Fruit fly (Drosophila melanogaster) whole organism, pupa: ENCODE measurements around the gene CG3345.

ENCODE experiments used
- CG10348 ChIP-seq: fragments of 200-800 bp; sonication (Bioruptor generic); IDR thresholded peaks from 2 replicates; pipeline ENCODE4 v1.3.6; 2022; ENCODE audit warnings: missing biosample characterization, missing genetic modification characterization
- CG12605 ChIP-seq: fragments of 200-800 bp; sonication (Bioruptor generic); IDR thresholded peaks from 2 replicates; pipeline ENCODE4 v1.3.6; 2022; ENCODE audit warnings: missing biosample characterization, missing genetic modification characterization
- CG13204 ChIP-seq: fragments of 200-800 bp; sonication (Bioruptor generic); optimal IDR thresholded peaks from 2 replicates; lab custom pipeline; 2018; ENCODE audit warnings: missing biosample characterization, mild to moderate bottlenecking, missing genetic modification characterization, moderate library complexity
- CG14655 ChIP-seq: fragments of 200-800 bp; sonication (Bioruptor generic); optimal IDR thresholded peaks from 3 replicates; lab custom pipeline; 2017; ENCODE audit warnings: mild to moderate bottlenecking, missing biosample characterization, missing genetic modification reagents, missing genetic modification characterization
- CG15710 ChIP-seq: fragments of 200-800 bp; sonication (Bioruptor generic); optimal IDR thresholded peaks from 2 replicates; lab custom pipeline; 2018; ENCODE audit warnings: missing biosample characterization, mild to moderate bottlenecking, missing genetic modification characterization, moderate library complexity
- CG17806 ChIP-seq: fragments of 200-800 bp; sonication (Bioruptor generic); optimal IDR thresholded peaks from 2 replicates; lab custom pipeline; 2018; ENCODE audit warnings: missing biosample characterization, mild to moderate bottlenecking, missing genetic modification characterization, moderate library complexity
- CG32121 ChIP-seq: fragments of 200-800 bp; sonication (Bioruptor generic); IDR thresholded peaks from 2 replicates; pipeline ENCODE4 v1.3.6; 2022; ENCODE audit warnings: missing biosample characterization, missing genetic modification characterization
- CG34367 ChIP-seq: fragments of 200-800 bp; sonication (Bioruptor generic); optimal IDR thresholded peaks from 2 replicates; lab custom pipeline; 2018; ENCODE audit warnings: missing biosample characterization, mild to moderate bottlenecking, missing genetic modification characterization
- CG4496 ChIP-seq: fragments of 200-800 bp; sonication (Bioruptor generic); IDR thresholded peaks from 3 replicates; pipeline ENCODE4 v1.3.6; 2022; ENCODE audit warnings: missing biosample characterization, missing genetic modification characterization
- CG8159 ChIP-seq: fragments of 200-800 bp; sonication (Bioruptor generic); optimal IDR thresholded peaks from 3 replicates; lab custom pipeline; 2018; ENCODE audit warnings: missing biosample characterization, mild to moderate bottlenecking, missing genetic modification characterization, moderate library complexity
- CG8301 ChIP-seq: fragments of 200-800 bp; sonication (Bioruptor generic); optimal IDR thresholded peaks from 2 replicates; lab custom pipeline; 2018; ENCODE audit warnings: missing biosample characterization, mild to moderate bottlenecking, missing genetic modification characterization
- CG9948 ChIP-seq: fragments of 200-800 bp; sonication (Bioruptor generic); optimal IDR thresholded peaks from 2 replicates; lab custom pipeline; 2018; ENCODE audit warnings: missing biosample characterization, mild to moderate bottlenecking, missing genetic modification characterization, moderate library complexity
- D1 ChIP-seq: fragments of 200-800 bp; sonication (Bioruptor generic); optimal IDR thresholded peaks from 2 replicates; lab custom pipeline; 2018; ENCODE audit warnings: missing biosample characterization, mild to moderate bottlenecking, missing genetic modification characterization, moderate library complexity
- EcR ChIP-seq: fragments of 200-800 bp; sonication (Bioruptor generic); optimal IDR thresholded peaks from 3 replicates; lab custom pipeline; 2019; ENCODE audit warnings: missing biosample characterization, missing genetic modification characterization, mild to moderate bottlenecking, moderate library complexity, missing genetic modification reagents
- Ets98B ChIP-seq: fragments of 200-800 bp; sonication (Bioruptor generic); IDR thresholded peaks from 2 replicates; pipeline ENCODE4 v1.3.6; 2022; ENCODE audit warnings: missing biosample characterization, missing genetic modification characterization
- Pif1A ChIP-seq: fragments of 200-800 bp; sonication (Bioruptor generic); optimal IDR thresholded peaks from 3 replicates; lab custom pipeline; 2016; ENCODE audit warnings: missing biosample characterization, missing genetic modification characterization
- Pif1B ChIP-seq: fragments of 200-800 bp; sonication (Bioruptor generic); optimal IDR thresholded peaks from 3 replicates; lab custom pipeline; 2016; ENCODE audit warnings: missing biosample characterization, missing genetic modification characterization
- Snoo ChIP-seq: fragments of 200-800 bp; sonication (Bioruptor generic); optimal IDR thresholded peaks from 3 replicates; lab custom pipeline; 2017; ENCODE audit warnings: missing biosample characterization, mild to moderate bottlenecking, missing genetic modification characterization, inconsistent platforms
- fd96Ca ChIP-seq: fragments of 200-800 bp; sonication (Bioruptor generic); IDR thresholded peaks from 3 replicates; pipeline ENCODE4 v1.3.6; 2022; ENCODE audit warnings: missing biosample characterization, missing genetic modification characterization
- gl ChIP-seq: fragments of 200-800 bp; sonication (Bioruptor generic); optimal IDR thresholded peaks from 2 replicates; lab custom pipeline; 2018; ENCODE audit warnings: missing biosample characterization, mild to moderate bottlenecking, missing genetic modification characterization
- rn ChIP-seq: fragments of 200-800 bp; sonication (Bioruptor generic); IDR thresholded peaks from 2 replicates; pipeline ENCODE4 v1.3.6; 2022; ENCODE audit warnings: missing biosample characterization, missing genetic modification characterization

The CG3345 gene

DNA sequence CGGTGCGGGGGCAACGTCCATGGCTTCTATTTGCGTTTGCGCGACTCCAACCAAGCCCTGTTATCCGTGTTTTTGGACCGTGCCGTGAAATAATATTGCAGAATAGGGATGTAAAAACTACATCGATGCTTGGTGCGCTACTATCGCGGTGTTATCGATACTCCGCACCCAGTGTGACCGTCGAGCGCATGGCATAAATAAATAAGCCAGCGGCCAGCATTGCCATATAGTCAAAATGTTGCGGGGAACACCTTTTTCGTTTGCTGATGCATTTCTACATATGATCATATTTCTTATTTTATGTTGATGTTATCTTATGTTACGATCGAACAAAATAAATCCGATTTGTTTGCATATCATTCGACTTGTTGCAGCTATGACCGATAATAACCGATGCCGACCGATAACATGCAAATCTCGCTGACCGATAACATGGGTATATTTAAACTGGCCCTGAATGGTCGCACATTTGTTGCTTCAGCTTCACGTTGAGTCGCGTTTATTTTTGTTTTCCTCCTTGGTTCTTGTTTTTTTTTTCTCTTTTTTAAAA, 8.3 kb downstream of the CG3345 start, which contains the start of gene smo:
TSS of gene smo (plus strand) at position 461 of the 550 bp plus-strand sequence.
- peak; percentile 27 for TF ChIP-seq EcR (GFP tag; lab: Kevin White, UChicago)
- TF ChIP-seq CG12605 (GFP tag; lab: Robert Waterston, UW) = no peak
- no peak for TF ChIP-seq CG34367 (tag; lab: Kevin White, UChicago)

DNA sequence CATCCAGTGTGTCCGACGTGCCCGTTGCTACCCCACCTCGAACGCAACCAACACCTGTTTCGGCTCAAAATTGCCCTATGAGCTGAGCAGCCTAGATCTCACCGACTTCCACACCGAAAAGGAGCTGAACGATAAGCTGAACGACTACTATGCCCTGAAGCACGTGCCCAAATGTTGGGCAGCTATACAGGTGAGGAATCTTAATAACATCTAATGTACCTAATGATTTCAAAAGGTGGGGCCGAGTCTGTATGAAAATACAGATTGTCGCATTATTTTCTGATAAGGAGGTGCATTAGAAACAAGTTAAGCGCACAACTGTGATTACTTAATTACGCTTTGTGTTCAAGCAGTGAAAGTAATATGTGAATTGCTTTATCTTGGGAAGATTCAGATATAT, 9.2 kb downstream of the CG3345 start, which contains the start of gene CG17078:
TSS of gene CG17078 (minus strand) at position 101 of the 400 bp plus-strand sequence.
- TF ChIP-seq CG13204 (GFP tag; lab: Kevin White, UChicago) = no peak
- TF ChIP-seq, all 21 proteins: peak for 0

DNA sequence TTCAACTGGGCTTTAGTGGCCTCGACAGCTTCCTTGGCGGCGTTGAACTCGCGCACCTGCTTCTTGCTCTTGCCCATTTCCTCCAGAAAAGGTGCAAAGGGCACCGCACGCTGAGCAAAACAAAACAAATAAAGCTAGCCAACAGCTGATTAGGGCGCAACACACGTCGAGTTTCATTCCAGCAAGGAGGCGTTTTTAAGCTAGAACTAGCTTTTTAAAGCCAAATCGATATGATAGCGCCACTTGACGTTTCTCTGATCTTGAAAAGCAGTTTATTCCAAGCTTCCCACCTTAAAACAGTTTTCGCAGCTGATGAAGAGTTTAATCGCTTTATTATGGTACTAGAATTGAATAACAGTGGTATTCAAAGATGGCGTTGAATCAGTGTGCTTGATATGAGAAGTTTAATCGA, 14.2 kb downstream of the CG3345 start, which contains the start of gene CG11601:
TSS of gene CG11601 (minus strand) at position 199 of the 412 bp plus-strand sequence.
- TF ChIP-seq CG10348 (GFP tag; lab: Robert Waterston, UW) (no peak), CG14655 (GFP tag; lab: Kevin White, UChicago) (no peak), EcR (GFP tag; lab: Kevin White, UChicago) (peak; percentile 89), CG32121 (GFP tag; lab: Robert Waterston, UW) (0 out of 2 replicates have a peak, but pooled peaks have one; percentile 31), CG4496 (peak; percentile 66), Ets98B (GFP tag; lab: Robert Waterston, UW) (peak; percentile 43; the same call in 1 of the 2 replicates), CG15710 (tag; lab: Kevin White, UChicago) (peak; percentile 20), CG17806 (tag; lab: Kevin White, UChicago) (peak; percentile 10), CG34367 (tag; lab: Kevin White, UChicago) (peak; percentile 18), Snoo (tag; lab: Kevin White, UChicago) (peak; percentile 18), gl (peak; percentile 48), rn (GFP tag; lab: Robert Waterston, UW) (no peak), fd96Ca (peak; percentile 59; the same call in 1 of the 3 replicates)

DNA sequence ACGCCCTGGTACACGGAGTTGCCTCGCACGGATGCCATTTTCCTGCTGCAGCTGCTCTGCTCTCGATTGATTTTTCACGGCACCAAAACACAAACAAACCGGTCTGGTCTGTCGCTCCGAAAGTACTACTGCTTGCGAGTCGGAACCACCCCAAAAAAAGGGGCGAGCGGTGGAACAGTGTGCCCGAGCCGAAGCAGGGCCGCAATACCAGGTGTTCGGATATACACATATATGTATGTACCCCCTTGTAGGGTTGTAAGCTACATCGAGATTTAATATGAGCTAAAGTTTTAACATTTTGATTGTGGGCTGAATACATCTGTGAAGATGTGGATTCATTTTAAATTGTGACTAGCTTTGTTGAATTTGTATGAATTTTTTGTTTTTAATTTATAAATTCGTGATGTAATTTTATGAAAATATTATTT, 16.7 kb downstream of the CG3345 start:
- TF ChIP-seq Pif1B (GFP tag; lab: Kevin White, UChicago) = no peak
- TF ChIP-seq CG9948 (tag; lab: Kevin White, UChicago) = peak; percentile 41
- TF ChIP-seq CG8159 (tag; lab: Kevin White, UChicago) = peak; percentile 48
- TF ChIP-seq rn (GFP tag; lab: Robert Waterston, UW) = no peak
- TF ChIP-seq EcR (GFP tag; lab: Kevin White, UChicago) = no peak
- no peak for TF ChIP-seq gl
- TF ChIP-seq CG12605 (GFP tag; lab: Robert Waterston, UW) = peak; percentile 26; the same call in 1 of the 2 replicates
- TF ChIP-seq CG34367 (tag; lab: Kevin White, UChicago) = no peak
- no peak for TF ChIP-seq CG10348 (GFP tag; lab: Robert Waterston, UW)
- TF ChIP-seq CG32121 (GFP tag; lab: Robert Waterston, UW) = no peak
- peak; percentile 28 for TF ChIP-seq Ets98B (GFP tag; lab: Robert Waterston, UW)
- peak; percentile 49 for TF ChIP-seq Snoo (tag; lab: Kevin White, UChicago)
- no peak for TF ChIP-seq fd96Ca
- no peak for TF ChIP-seq D1 (tag; lab: Kevin White, UChicago)
- no peak for TF ChIP-seq Pif1A (GFP tag; lab: Kevin White, UChicago)
- no peak for TF ChIP-seq CG17806 (tag; lab: Kevin White, UChicago)
- TF ChIP-seq CG4496 = peak; percentile 79
- TF ChIP-seq, all 21 proteins: peak for 6

DNA sequence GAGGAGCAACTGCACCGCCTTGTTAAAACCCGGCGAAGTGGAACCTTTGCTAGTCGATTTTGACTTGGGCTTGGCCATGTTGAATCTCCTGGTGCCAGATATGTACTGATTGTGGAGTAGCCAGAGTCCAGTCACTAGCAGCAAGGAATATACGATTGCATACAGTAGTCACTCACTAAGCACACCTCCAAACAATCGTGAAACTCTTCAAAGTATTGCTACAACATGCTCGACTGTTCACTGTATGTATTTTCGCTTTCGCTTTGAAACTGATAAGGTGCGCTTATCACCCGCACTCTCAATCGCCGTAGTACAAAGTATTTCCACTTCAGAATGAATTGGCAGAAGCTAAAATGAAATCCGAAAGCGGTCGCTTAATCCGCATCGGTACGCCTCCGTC, 17.5 kb downstream of the CG3345 start:
- TF ChIP-seq CG14655 (GFP tag; lab: Kevin White, UChicago) = no peak
- peak; percentile 59 for TF ChIP-seq CG13204 (GFP tag; lab: Kevin White, UChicago)
- TF ChIP-seq CG10348 (GFP tag; lab: Robert Waterston, UW) = no peak
- peak; percentile 70 for TF ChIP-seq CG8159 (tag; lab: Kevin White, UChicago)
- peak; percentile 32 for TF ChIP-seq CG9948 (tag; lab: Kevin White, UChicago)
- TF ChIP-seq D1 (tag; lab: Kevin White, UChicago) = no peak
- TF ChIP-seq CG12605 (GFP tag; lab: Robert Waterston, UW) = peak; percentile 61
- TF ChIP-seq Pif1A (GFP tag; lab: Kevin White, UChicago) = peak; percentile 73
- TF ChIP-seq CG32121 (GFP tag; lab: Robert Waterston, UW) = peak; percentile 49
- peak; percentile 60; the same call in 2 of the 3 replicates for TF ChIP-seq fd96Ca
- peak; percentile 56 for TF ChIP-seq CG17806 (tag; lab: Kevin White, UChicago)
- peak; percentile 79 for TF ChIP-seq Ets98B (GFP tag; lab: Robert Waterston, UW)
- TF ChIP-seq rn (GFP tag; lab: Robert Waterston, UW) = no peak
- TF ChIP-seq gl = peak; percentile 77
- peak; percentile 52 for TF ChIP-seq CG15710 (tag; lab: Kevin White, UChicago)
- TF ChIP-seq Pif1B (GFP tag; lab: Kevin White, UChicago) = peak; percentile 64
- TF ChIP-seq CG34367 (tag; lab: Kevin White, UChicago) = peak; percentile 38
- peak; percentile 20 for TF ChIP-seq EcR (GFP tag; lab: Kevin White, UChicago)
- TF ChIP-seq Snoo (tag; lab: Kevin White, UChicago) = peak; percentile 76
- peak; percentile 52 for TF ChIP-seq CG8301 (tag; lab: Kevin White, UChicago)
- TF ChIP-seq CG4496 = peak; percentile 81

DNA sequence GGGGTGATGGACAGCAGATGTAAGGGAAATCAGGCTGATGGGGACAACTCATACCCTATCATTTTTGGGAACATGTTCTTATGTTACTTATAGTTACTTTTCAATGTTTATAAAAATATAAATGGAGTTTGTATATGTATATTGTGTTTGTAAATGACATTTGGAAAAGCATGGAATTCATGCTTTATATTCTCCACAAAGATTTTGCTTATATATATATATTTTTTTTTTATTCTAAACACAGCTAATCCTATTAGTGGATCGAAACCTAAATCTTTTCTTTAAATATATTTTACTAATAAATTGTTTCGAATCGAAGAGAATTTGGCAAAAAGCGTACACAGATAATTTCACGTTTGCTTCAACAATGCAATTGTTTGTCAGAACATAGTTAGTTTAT, 20.2 kb downstream of the CG3345 start, which contains the start of gene Amnionless:
TSS of gene Amnionless (minus strand) at position 101 of the 400 bp plus-strand sequence.
- TF ChIP-seq CG32121 (GFP tag; lab: Robert Waterston, UW) (no peak), CG12605 (GFP tag; lab: Robert Waterston, UW) (no peak), CG15710 (tag; lab: Kevin White, UChicago) (no peak), CG8159 (tag; lab: Kevin White, UChicago) (no peak), EcR (GFP tag; lab: Kevin White, UChicago) (no peak), CG4496 (no peak), rn (GFP tag; lab: Robert Waterston, UW) (no peak), CG14655 (GFP tag; lab: Kevin White, UChicago) (no peak)
